Worm (Caenorhabditis elegans) whole organism, L4 larva: ENCODE measurements around the gene F36H12.3.
"Not testable (repeated sequence)": the region's sequence is repeated elsewhere in the genome, so short reads cannot be mapped to it uniquely, and the experiment has no call there.

ENCODE experiments used
- F44E2.7 ChIP-seq: fragments of 200-800 bp; sonication (Bioruptor generic); IDR thresholded peaks from 2 replicates; pipeline ENCODE4 v2.1.2; 2022; ENCODE audit warnings: missing genetic modification characterization, missing compliant biosample characterization
- F49E8.2 ChIP-seq: sonication (generic microtip); optimal IDR thresholded peaks from 2 replicates; lab custom pipeline; 2016; ENCODE audit warnings: missing compliant biosample characterization, mild to moderate bottlenecking, missing genetic modification characterization, borderline replicate concordance
- T20F7.1 ChIP-seq: fragments of 200-800 bp; sonication (Bioruptor generic); optimal IDR thresholded peaks from 2 replicates; lab custom pipeline; 2018; ENCODE audit warnings: mild to moderate bottlenecking, missing genetic modification characterization, missing compliant biosample characterization
- T26A8.4 ChIP-seq: fragments of 200-800 bp; sonication (Bioruptor generic); IDR thresholded peaks from 2 replicates; pipeline ENCODE4 v1.3.6; 2022; ENCODE audit warnings: missing genetic modification characterization, missing compliant biosample characterization
- Y105C5A.15 ChIP-seq: fragments of 200-800 bp; sonication (Bioruptor generic); IDR thresholded peaks from 2 replicates; pipeline ENCODE4 v1.3.6; 2022; ENCODE audit warnings: missing genetic modification characterization, missing compliant biosample characterization
- Y48G9A.11 ChIP-seq: fragments of 200-800 bp; sonication (Bioruptor generic); IDR thresholded peaks from 2 replicates; pipeline ENCODE4 v1.3.6; 2022; ENCODE audit warnings: missing genetic modification reagents, missing genetic modification characterization, missing compliant biosample characterization
- aha-1 ChIP-seq: fragments of 150-350 bp; peaks from one replicate; lab custom pipeline; 2014; ENCODE audit warnings: missing biosample characterization, missing genetic modification characterization
- aly-2 ChIP-seq: sonication (generic microtip); optimal IDR thresholded peaks from 2 replicates; lab custom pipeline; 2018; ENCODE audit warnings: missing biosample characterization, missing genetic modification characterization
- ama-1 ChIP-seq: fragments of 150-350 bp; optimal IDR thresholded peaks from 2 replicates; lab custom pipeline; 2014; ENCODE audit warnings: inconsistent platforms, mixed read lengths
- arid-1 ChIP-seq: fragments of 200-800 bp; sonication (Bioruptor generic); conservative IDR thresholded peaks from 2 replicates; pipeline ENCODE4 v1.3.6; 2022; ENCODE audit warnings: missing genetic modification reagents, missing genetic modification characterization, missing compliant biosample characterization
- ceh-44 ChIP-seq: fragments of 200-800 bp; sonication (Bioruptor generic); IDR thresholded peaks from 2 replicates; pipeline ENCODE4 v1.3.6; 2022; ENCODE audit warnings: missing genetic modification reagents, missing genetic modification characterization, missing compliant biosample characterization
- fkh-10 ChIP-seq: fragments of 150-350 bp; optimal IDR thresholded peaks from 2 replicates; lab custom pipeline; 2014; ENCODE audit warnings: missing biosample characterization, missing genetic modification reagents, missing genetic modification characterization
- hmg-1.1 ChIP-seq: fragments of 200-800 bp; sonication (Bioruptor generic); IDR thresholded peaks from 2 replicates; pipeline ENCODE4 v1.3.6; 2022; ENCODE audit warnings: missing genetic modification reagents, missing genetic modification characterization, missing compliant biosample characterization
- lin-1 ChIP-seq: fragments of 200-800 bp; sonication (Bioruptor generic); IDR thresholded peaks from 2 replicates; pipeline ENCODE4 v1.3.6; 2022; ENCODE audit warnings: missing genetic modification reagents, missing genetic modification characterization, missing compliant biosample characterization
- lin-38 ChIP-seq: fragments of 200-800 bp; sonication (Bioruptor generic); IDR thresholded peaks from 2 replicates; pipeline ENCODE4 v1.3.6; 2022; ENCODE audit warnings: missing genetic modification reagents, missing genetic modification characterization, missing compliant biosample characterization
- mdt-29 ChIP-seq: fragments of 200-800 bp; sonication (Bioruptor generic); IDR thresholded peaks from 2 replicates; pipeline ENCODE4 v1.3.6; 2022; ENCODE audit warnings: missing genetic modification reagents, missing genetic modification characterization, missing compliant biosample characterization
- nhr-10 ChIP-seq: fragments of 150-350 bp; optimal IDR thresholded peaks from 2 replicates; lab custom pipeline; 2014; ENCODE audit warnings: missing biosample characterization, missing genetic modification characterization
- nhr-6 ChIP-seq: fragments of 150-350 bp; optimal IDR thresholded peaks from 2 replicates; lab custom pipeline; 2014; ENCODE audit warnings: missing biosample characterization, missing genetic modification characterization
- php-3 ChIP-seq: fragments of 200-800 bp; sonication (Bioruptor generic); IDR thresholded peaks from 2 replicates; pipeline ENCODE4 v1.3.6; 2022; ENCODE audit warnings: missing genetic modification reagents, missing genetic modification characterization, missing compliant biosample characterization
- pqm-1 ChIP-seq: sonication (generic microtip); optimal IDR thresholded peaks from 2 replicates; lab custom pipeline; 2017; ENCODE audit warnings: missing biosample characterization, missing genetic modification characterization
- snpc-1.2 ChIP-seq: fragments of 200-800 bp; sonication (Bioruptor generic); IDR thresholded peaks from 2 replicates; pipeline ENCODE4 v1.3.6; 2022; ENCODE audit warnings: missing genetic modification reagents, missing genetic modification characterization, missing compliant biosample characterization
- unc-62 ChIP-seq, 3 experiments: fragments of 150-350 bp in 1 of 3; sonication (generic microtip); optimal IDR thresholded peaks in 2 of 3; peaks in 1 of 3; 1 replicate in 1 of 3; 2 replicates in 2 of 3; lab custom pipeline; 2014 to 2017; ENCODE audit warnings: missing biosample characterization in 3 of 3, missing genetic modification characterization in 3 of 3, missing genetic modification reagents in 3 of 3, missing genotype in 1 of 3

Gene F36H12.3

DNA sequence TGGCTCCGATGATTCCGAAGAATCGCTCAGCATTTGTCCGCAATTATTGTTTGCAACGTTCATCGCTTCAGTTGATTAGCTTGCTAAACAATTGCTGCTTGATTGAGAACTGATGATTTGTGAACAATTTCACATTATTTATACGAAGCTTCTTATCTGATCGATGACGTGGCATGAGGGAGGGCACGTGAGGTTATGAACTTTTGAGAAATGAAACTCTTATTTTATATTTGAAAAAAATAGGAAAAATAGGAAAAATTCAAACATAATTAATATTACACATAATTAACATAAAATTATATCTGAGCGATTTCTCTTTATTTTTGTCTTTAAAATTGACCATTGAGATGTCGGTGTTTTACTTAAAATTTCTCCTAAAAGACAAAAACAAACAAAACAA is 17.9 kb upstream of the F36H12.3 start, which contains the start of gene F36H12.10:
Gene F36H12.10 (minus strand): TSS at position 101 of the 400 bp plus-strand sequence.
- TF ChIP-seq aly-2 (tag; lab: Kevin White, UChicago); pqm-1; lin-1 (GFP tag; lab: Robert Waterston, UW): not testable (repeated sequence)

DNA sequence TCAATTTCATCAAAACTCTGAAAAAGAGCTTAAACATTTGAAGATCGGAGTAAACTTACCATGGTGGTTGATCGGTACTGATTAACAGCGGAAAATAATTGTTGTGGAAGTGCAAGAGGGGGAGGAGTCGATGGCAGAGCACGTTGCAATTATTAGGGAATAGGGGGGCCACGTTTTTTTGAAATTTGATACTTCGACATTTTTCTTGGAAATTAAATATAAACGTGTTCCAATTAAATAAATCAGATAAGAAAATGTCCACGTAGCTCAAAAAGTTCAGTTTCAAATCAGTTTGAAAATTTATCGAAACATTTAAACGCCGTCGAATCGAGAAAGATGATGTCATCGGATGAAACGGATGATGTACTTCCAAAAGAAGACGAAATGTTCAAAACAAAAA is 15.9 kb upstream of the F36H12.3 start, which contains the start of gene F36H12.9:
Gene F36H12.9 (plus strand): TSS at position 301 of the 400 bp plus-strand sequence.
- not testable (repeated sequence) for TF ChIP-seq T20F7.1 (GFP tag; lab: Kevin White, UChicago); nhr-10 (tag; lab: Kevin White, UChicago); F44E2.7 (GFP tag; lab: Robert Waterston, UW)

- not testable (repeated sequence) for TF ChIP-seq ceh-44 (GFP tag; lab: Robert Waterston, UW); hmg-1.1 (GFP tag; lab: Robert Waterston, UW); pqm-1
These were observed 14.2 kb upstream of the F36H12.3 start, which contains the start of gene ttbk-2.1 for ce11 chrIV:5258385-5258784. Gene ttbk-2.1, plus strand, starts transcription at chrIV:5258685.

ce11 chrIV:5260289-5260688 is 12.3 kb upstream of the F36H12.3 start, which contains the start of gene msp-19:
Gene msp-19, plus strand, starts transcription at chrIV:5260589.
- not testable (repeated sequence) for TF ChIP-seq nhr-6; fkh-10 (GFP tag; lab: Kevin White, UChicago); aly-2 (tag; lab: Kevin White, UChicago)
- TF ChIP-seq, all 104 proteins: peak for 0; not testable (repeated sequence) for 104

- TF ChIP-seq snpc-1.2 (GFP tag; lab: Robert Waterston, UW) (peak; percentile 98), unc-62 (GFP tag; optimal IDR thresholded peaks at IDR 0.05 in 1 of 2; lab: Kevin White, UChicago) (peak in 1 of 2 experiments; percentile 57), mdt-29 (0 out of 2 replicates have a peak, but pooled peaks have one; percentile 32), lin-38 (peak; percentile 39; the same call in 1 of the 2 replicates), T26A8.4 (GFP tag; lab: Robert Waterston, UW) (peak; percentile 65), php-3 (GFP tag; lab: Robert Waterston, UW) (0 out of 2 replicates have a peak, but pooled peaks have one; percentile 30)
- TF ChIP-seq unc-62 (tag; optimal IDR thresholded peaks at IDR 0.05; lab: Kevin White, UChicago) = not testable (repeated sequence)
These were observed 10.8 kb upstream of the F36H12.3 start for ce11 chrIV:5261786-5262185.

DNA sequence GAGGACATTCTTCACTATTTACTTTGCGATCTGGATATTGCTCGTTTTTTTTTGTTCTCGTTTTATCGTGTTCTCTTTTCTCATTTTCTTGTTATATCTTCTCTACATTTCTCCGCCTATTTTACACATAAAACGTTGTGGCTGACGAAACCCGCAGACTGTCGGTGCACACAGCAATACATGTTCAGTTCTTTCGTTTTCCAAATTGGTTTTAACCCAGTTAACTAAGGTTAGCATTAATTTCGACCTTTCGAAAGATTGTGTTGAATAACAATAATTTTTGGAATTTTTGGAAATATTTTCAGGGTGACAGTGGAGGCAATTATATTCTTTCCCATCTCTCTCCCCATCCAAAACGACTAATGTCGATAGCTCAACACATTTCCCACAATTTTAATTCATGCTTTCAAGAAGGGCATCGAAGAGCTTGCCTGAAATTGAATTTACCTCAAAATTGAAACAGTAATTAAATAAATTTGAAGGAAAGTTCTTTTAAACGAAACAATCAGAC is 7.9 kb upstream of the F36H12.3 start:
- TF ChIP-seq F49E8.2 (tag; lab: Kevin White, UChicago) (peak; percentile 56), Y48G9A.11 (GFP tag; lab: Robert Waterston, UW) (peak; percentile 30; the same call in 1 of the 2 replicates), arid-1 (GFP tag; lab: Robert Waterston, UW) (0 out of 2 replicates have a peak, but pooled peaks have one; percentile 28), aha-1 (tag; lab: Kevin White, UChicago) (peak; percentile 57), snpc-1.2 (GFP tag; lab: Robert Waterston, UW) (peak; percentile 97), ceh-44 (GFP tag; lab: Robert Waterston, UW) (0 out of 2 replicates have a peak, but pooled peaks have one; percentile 35), T26A8.4 (GFP tag; lab: Robert Waterston, UW) (peak; percentile 77), unc-62 (GFP tag; optimal IDR thresholded peaks at IDR 0.05 in 1 of 2; lab: Kevin White, UChicago) (peak in 1 of 2 experiments; percentile 31), F44E2.7 (GFP tag; lab: Robert Waterston, UW) (0 out of 2 replicates have a peak, but pooled peaks have one; percentile 30), mdt-29 (peak; percentile 72), lin-38 (peak; percentile 60), ama-1 (lab: Kevin White, UChicago) (peak; percentile 32), Y105C5A.15 (0 out of 2 replicates have a peak, but pooled peaks have one; percentile 25)
- not testable (repeated sequence) for TF ChIP-seq unc-62 (tag; optimal IDR thresholded peaks at IDR 0.05; lab: Kevin White, UChicago)
- TF ChIP-seq, all 104 proteins: peak for 13; not testable (repeated sequence) for 91

DNA sequence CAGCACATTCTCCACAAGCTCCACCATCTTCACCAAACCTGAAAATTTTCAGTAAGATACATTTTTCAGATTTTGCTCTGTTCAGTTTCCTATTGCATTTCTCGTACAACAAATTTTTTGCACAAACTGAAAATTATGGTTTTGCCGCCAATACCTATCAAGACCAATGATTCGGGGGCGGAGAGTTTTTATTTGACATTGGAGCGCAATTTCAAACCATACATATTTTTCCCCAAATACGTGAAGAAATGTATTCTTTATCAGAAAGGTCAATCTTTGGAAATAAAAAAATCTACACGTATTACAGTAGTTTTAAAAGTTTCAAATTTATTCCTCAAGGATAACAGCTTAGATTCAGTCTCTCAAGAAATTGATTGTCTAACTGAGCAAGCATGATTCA is 6.1 kb upstream of the F36H12.3 start, which contains the start of gene F36H12.5:
Gene F36H12.5 (plus strand): TSS at position 301 of the 400 bp plus-strand sequence.
- no peak for TF ChIP-seq T26A8.4 (GFP tag; lab: Robert Waterston, UW)
- no peak for TF ChIP-seq arid-1 (GFP tag; lab: Robert Waterston, UW)
